Fruit fly (Drosophila melanogaster): ENCODE data around the gene Vm26Aa.

DNA sequence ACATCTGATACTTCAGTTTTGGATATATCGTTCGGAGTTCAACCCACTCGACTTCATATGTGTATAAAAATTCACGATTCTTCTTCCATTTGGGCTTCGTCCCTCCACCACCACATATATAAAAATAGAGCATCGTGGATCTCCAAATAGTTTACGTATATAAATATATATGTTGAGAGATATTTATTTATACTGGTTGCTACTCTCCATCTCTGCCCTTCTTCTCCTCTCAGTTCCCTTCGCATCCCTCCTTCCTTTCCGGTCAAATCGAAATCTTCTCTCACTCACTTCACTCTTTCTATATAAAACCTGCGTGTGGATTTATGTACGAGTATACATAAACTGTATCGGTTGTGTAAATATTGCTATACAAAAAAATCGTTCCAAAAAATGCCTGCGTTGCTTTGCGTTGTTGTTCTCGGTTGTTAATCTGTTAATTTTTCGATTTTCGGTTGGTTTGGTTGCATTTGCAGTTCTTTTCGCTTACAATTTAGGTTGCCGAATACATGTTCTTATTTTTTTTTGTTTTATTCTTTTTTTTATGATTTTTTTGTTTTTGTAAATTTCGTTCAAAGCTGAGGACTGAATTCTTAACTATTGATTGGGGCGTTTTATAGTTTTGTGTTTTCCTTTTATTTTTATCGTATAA, 12.6 kb upstream of the Vm26Aa start:
- no peak for TF ChIP-seq CG5204 (GFP tag; optimal IDR thresholded peaks at IDR 0.05)
- peak; percentile 57 for TF ChIP-seq kay (GFP tag; ENCODE audit: borderline replicate concordance)
- TF ChIP-seq cnc (optimal IDR thresholded peaks at IDR 0.05) = no peak
- TF ChIP-seq bab1 (GFP tag; optimal IDR thresholded peaks at IDR 0.05) = no peak
- TF ChIP-seq CG14711 (tag; optimal IDR thresholded peaks at IDR 0.05) = no peak
- no peak for TF ChIP-seq cic (GFP tag; optimal IDR thresholded peaks at IDR 0.05)
- peak; percentile 88 for TF ChIP-seq tj (GFP tag; optimal IDR thresholded peaks at IDR 0.05)
- TF ChIP-seq CG12768 (GFP tag; optimal IDR thresholded peaks at IDR 0.05) = no peak
- TF ChIP-seq CG1620 (GFP tag; optimal IDR thresholded peaks at IDR 0.05) = no peak
- TF ChIP-seq toe (GFP tag; optimal IDR thresholded peaks at IDR 0.05) = no peak
- TF ChIP-seq CG7101 (tag; optimal IDR thresholded peaks at IDR 0.05) = no peak
- no peak for TF ChIP-seq CG33017 (tag; optimal IDR thresholded peaks at IDR 0.05)

Data from whole organism, adult.